Fruit fly (Drosophila melanogaster): ENCODE results near the gene CG10467.

DNA sequence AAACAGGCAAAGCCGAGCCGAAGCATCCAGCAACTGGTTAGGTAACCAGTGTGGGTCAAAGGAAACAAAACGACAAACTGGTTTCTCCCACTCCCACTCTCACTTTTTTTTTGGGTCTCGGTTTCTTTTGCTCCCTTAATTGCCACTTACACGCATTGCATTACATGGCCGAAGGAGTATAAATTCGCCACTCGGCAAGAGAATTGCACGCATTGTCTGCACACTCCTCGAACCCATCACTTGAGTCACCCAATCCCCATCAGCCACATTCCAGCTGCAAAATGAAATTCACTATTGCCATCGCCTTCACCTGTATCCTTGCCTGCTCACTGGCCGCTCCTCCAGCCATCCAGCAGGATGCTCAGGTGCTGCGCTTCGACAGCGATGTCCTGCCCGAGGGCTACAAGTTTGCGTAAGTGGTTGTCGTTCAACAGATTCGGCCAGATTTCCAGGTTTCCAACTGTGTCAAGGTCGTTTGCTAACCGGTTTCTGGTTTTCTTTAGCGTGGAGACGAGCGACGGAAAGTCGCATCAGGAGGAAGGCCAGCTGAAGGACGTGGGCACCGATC, 48.7 kb upstream of the CG10467 start, which contains the start of gene Lcp65Ad:
- TF ChIP-seq br (GFP tag; optimal IDR thresholded peaks at IDR 0.05), result no peak
- TF ChIP-seq lola (GFP tag; optimal IDR thresholded peaks at IDR 0.05), result no peak
- TF ChIP-seq Hr78 (GFP tag; optimal IDR thresholded peaks at IDR 0.05), result no peak
- TF ChIP-seq pan (optimal IDR thresholded peaks at IDR 0.05), result no peak
